Worm (Caenorhabditis elegans): ENCODE measurements around the gene vha-12.

- TF ChIP-seq zag-1 (tag; optimal IDR thresholded peaks at IDR 0.05) (no peak), nhr-237 (tag; optimal IDR thresholded peaks at IDR 0.05) (no peak), ceh-16 (tag; optimal IDR thresholded peaks at IDR 0.05) (no peak), elt-3 (tag; optimal IDR thresholded peaks at IDR 0.05) (no peak), R02D3.7 (tag; optimal IDR thresholded peaks at IDR 0.05) (no peak), lsy-2 (tag; optimal IDR thresholded peaks at IDR 0.05) (no peak), fos-1 (tag; optimal IDR thresholded peaks at IDR 0.05) (no peak), aly-2 (tag; optimal IDR thresholded peaks at IDR 0.05) (no peak), ama-1 (optimal IDR thresholded peaks at IDR 0.05) (no peak), lin-13 (GFP tag; optimal IDR thresholded peaks at IDR 0.05) (no peak), nhr-11 (tag; optimal IDR thresholded peaks at IDR 0.05) (no peak), Y55F3AM.14 (GFP tag; optimal IDR thresholded peaks at IDR 0.05) (no peak)
These were observed 5.5 kb downstream of the vha-12 start, which contains the start of gene F20B6.4 for ce11 chrX:4196431-4196830.

Measured in whole organism, L2 larva.